Fruit fly (Drosophila melanogaster) whole organism, embryonic: ENCODE data around the gene ct.

ENCODE experiments used
- Bgb ChIP-seq: fragments of 200-800 bp; sonication (Bioruptor generic); IDR thresholded peaks from 2 replicates; pipeline ENCODE4 v1.3.6; 2022; ENCODE audit warnings: missing biosample characterization, missing genetic modification characterization; ENCODE audit not compliant: partially characterized antibody
- Blimp-1 ChIP-seq: fragments of 200-800 bp; sonication (Bioruptor generic); optimal IDR thresholded peaks from 3 replicates; lab custom pipeline; 2018; ENCODE audit warnings: missing biosample characterization, missing genetic modification characterization, mild to moderate bottlenecking, moderate library complexity, missing genetic modification reagents
- CG10654 ChIP-seq: fragments of 200-800 bp; sonication (Bioruptor generic); optimal IDR thresholded peaks from 2 replicates; lab custom pipeline; 2016; ENCODE audit warnings: missing biosample characterization, missing genetic modification characterization
- CG12744 ChIP-seq: fragments of 200-800 bp; sonication (Bioruptor generic); optimal IDR thresholded peaks from 2 replicates; lab custom pipeline; 2016; ENCODE audit warnings: missing biosample characterization, missing genetic modification characterization
- CG12942 ChIP-seq: fragments of 200-800 bp; sonication (Bioruptor generic); optimal IDR thresholded peaks from 3 replicates; lab custom pipeline; 2016; ENCODE audit warnings: missing biosample characterization, missing genetic modification characterization
- CG13624 ChIP-seq: fragments of 200-800 bp; sonication (Bioruptor generic); optimal IDR thresholded peaks from 2 replicates; lab custom pipeline; 2016; ENCODE audit warnings: missing biosample characterization, missing genetic modification characterization
- CG1529 ChIP-seq: fragments of 200-800 bp; sonication (Bioruptor generic); optimal IDR thresholded peaks from 3 replicates; lab custom pipeline; 2018; ENCODE audit warnings: missing biosample characterization, missing genetic modification characterization
- CG17186 ChIP-seq: fragments of 200-800 bp; sonication (Bioruptor generic); optimal IDR thresholded peaks from 3 replicates; lab custom pipeline; 2017; ENCODE audit warnings: missing biosample characterization, missing genetic modification reagents, missing genetic modification characterization
- CG17359 ChIP-seq: fragments of 200-800 bp; sonication (Bioruptor generic); optimal IDR thresholded peaks from 3 replicates; lab custom pipeline; 2018; ENCODE audit warnings: missing biosample characterization, mild to moderate bottlenecking, missing genetic modification characterization, moderate library complexity
- CG17568 ChIP-seq: fragments of 200-800 bp; sonication (Bioruptor generic); optimal IDR thresholded peaks from 2 replicates; lab custom pipeline; 2018; ENCODE audit warnings: missing biosample characterization, mild to moderate bottlenecking, missing genetic modification characterization, moderate library complexity
- CG17612 ChIP-seq: fragments of 200-800 bp; sonication (Bioruptor generic); IDR thresholded peaks from 2 replicates; pipeline ENCODE4 v1.3.6; 2022; ENCODE audit warnings: missing biosample characterization, missing genetic modification characterization
- CG5245 ChIP-seq: fragments of 200-800 bp; sonication (Bioruptor generic); optimal IDR thresholded peaks from 3 replicates; lab custom pipeline; 2016; ENCODE audit warnings: missing biosample characterization, missing genetic modification characterization
- CG5953 ChIP-seq: fragments of 200-800 bp; sonication (Bioruptor generic); IDR thresholded peaks from 2 replicates; pipeline ENCODE4 v1.3.6; 2022; ENCODE audit warnings: missing biosample characterization, missing genetic modification characterization
- CG6254 ChIP-seq: fragments of 200-800 bp; sonication (Bioruptor generic); optimal IDR thresholded peaks from 3 replicates; lab custom pipeline; 2017; ENCODE audit warnings: mild to moderate bottlenecking, missing biosample characterization, missing genetic modification reagents, missing genetic modification characterization
- CG8478 ChIP-seq: fragments of >200 bp; optimal IDR thresholded peaks from 2 replicates; lab custom pipeline; 2018
- CG9727 ChIP-seq: fragments of 200-800 bp; sonication (Bioruptor generic); optimal IDR thresholded peaks from 3 replicates; lab custom pipeline; 2017; ENCODE audit warnings: missing biosample characterization, mild to moderate bottlenecking, missing genetic modification characterization
- CG9876 ChIP-seq: fragments of 200-800 bp; sonication (Bioruptor generic); optimal IDR thresholded peaks from 2 replicates; lab custom pipeline; 2016; ENCODE audit warnings: missing biosample characterization, missing genetic modification characterization
- CrebB ChIP-seq: fragments of 200-800 bp; sonication (Bioruptor generic); optimal IDR thresholded peaks from 3 replicates; lab custom pipeline; 2018; ENCODE audit warnings: missing biosample characterization, mild to moderate bottlenecking, missing genetic modification characterization
- D19A ChIP-seq: fragments of 200-800 bp; optimal IDR thresholded peaks from 3 replicates; lab custom pipeline; 2019; ENCODE audit warnings: missing biosample characterization, mild to moderate bottlenecking, missing genetic modification characterization, moderate library complexity
- Deaf1 ChIP-seq: fragments of 200-800 bp; optimal IDR thresholded peaks from 3 replicates; lab custom pipeline; 2019; ENCODE audit warnings: missing biosample characterization, mild to moderate bottlenecking, missing genetic modification characterization, moderate library complexity
- Dfd ChIP-seq, 2 experiments: fragments of >200 bp; optimal IDR thresholded peaks; 2 replicates each; lab custom pipeline; 2017; ENCODE audit warnings: missing biosample characterization in 2 of 2, missing genetic modification characterization in 2 of 2
- Dll ChIP-seq: fragments of 200-800 bp; sonication (Bioruptor generic); IDR thresholded peaks from 4 replicates; pipeline ENCODE4 v1.3.6; 2022; ENCODE audit warnings: missing biosample characterization, missing genetic modification characterization; ENCODE audit not compliant: partially characterized antibody
- HmgD ChIP-seq: fragments of 200-800 bp; sonication (Bioruptor generic); optimal IDR thresholded peaks from 3 replicates; lab custom pipeline; 2016; ENCODE audit warnings: missing biosample characterization, missing genetic modification characterization
- Hmr ChIP-seq: fragments of 200-800 bp; sonication (Bioruptor generic); optimal IDR thresholded peaks from 3 replicates; lab custom pipeline; 2017; ENCODE audit warnings: mild to moderate bottlenecking, missing biosample characterization, missing genetic modification reagents, missing genetic modification characterization
- Med ChIP-seq: fragments of 200-800 bp; sonication (Bioruptor generic); peaks from one replicate; lab custom pipeline; 2016; ENCODE audit warnings: missing biosample characterization, missing genetic modification characterization, mild to moderate bottlenecking, inconsistent platforms, moderate library complexity
- NC2β ChIP-seq: fragments of 200-800 bp; sonication (Bioruptor generic); optimal IDR thresholded peaks from 2 replicates; lab custom pipeline; 2016; ENCODE audit warnings: missing biosample characterization, missing genetic modification characterization
- NFAT ChIP-seq: fragments of 200-800 bp; sonication (Bioruptor generic); IDR thresholded peaks from 2 replicates; pipeline ENCODE4 v1.3.6; 2022; ENCODE audit warnings: missing biosample characterization, missing genetic modification characterization
- Poxn ChIP-seq: fragments of 200-800 bp; sonication (Bioruptor generic); IDR thresholded peaks from 2 replicates; pipeline ENCODE4 v1.3.6; 2022; ENCODE audit warnings: missing biosample characterization, missing genetic modification characterization
- Sry-β ChIP-seq: fragments of 200-800 bp; sonication (Bioruptor generic); optimal IDR thresholded peaks from 2 replicates; lab custom pipeline; 2018; ENCODE audit warnings: missing biosample characterization, mild to moderate bottlenecking, missing genetic modification characterization, moderate library complexity
- Usf ChIP-seq: fragments of 200-800 bp; sonication (Bioruptor generic); optimal IDR thresholded peaks from 2 replicates; lab custom pipeline; 2017; ENCODE audit warnings: missing genotype, missing biosample characterization, missing genetic modification characterization
- bcd ChIP-seq: fragments of 200-800 bp; sonication (Bioruptor generic); optimal IDR thresholded peaks from 2 replicates; lab custom pipeline; 2017; ENCODE audit warnings: missing biosample characterization, mild to moderate bottlenecking, missing genetic modification characterization
- br ChIP-seq: fragments of >200 bp; optimal IDR thresholded peaks from 2 replicates; lab custom pipeline; 2017
- bsh ChIP-seq, 2 experiments: fragments of 200-800 bp; sonication (Bioruptor generic); optimal IDR thresholded peaks; 2 replicates each; lab custom pipeline; 2017 to 2018; ENCODE audit warnings: mild to moderate bottlenecking in 2 of 2, missing biosample characterization in 2 of 2, missing genetic modification characterization in 2 of 2, moderate library complexity in 1 of 2
- cg ChIP-seq: fragments of 200-800 bp; sonication (Bioruptor generic); optimal IDR thresholded peaks from 3 replicates; lab custom pipeline; 2019; ENCODE audit warnings: missing biosample characterization, mild to moderate bottlenecking, missing genetic modification characterization, moderate library complexity
- chif ChIP-seq, 2 experiments: fragments of 200-800 bp; sonication (Bioruptor generic); optimal IDR thresholded peaks; 3 replicates each; lab custom pipeline; 2016; ENCODE audit warnings: missing biosample characterization in 2 of 2, missing genetic modification characterization in 2 of 2
- da ChIP-seq: fragments of 200-800 bp; sonication (Bioruptor generic); optimal IDR thresholded peaks from 2 replicates; lab custom pipeline; 2016; ENCODE audit warnings: missing biosample characterization, missing genetic modification characterization
- fu2 ChIP-seq: fragments of 200-800 bp; sonication (Bioruptor generic); optimal IDR thresholded peaks from 2 replicates; lab custom pipeline; 2016; ENCODE audit warnings: missing biosample characterization, missing genetic modification characterization
- gsb-n ChIP-seq: fragments of 200-800 bp; sonication (Bioruptor generic); optimal IDR thresholded peaks from 3 replicates; lab custom pipeline; 2018; ENCODE audit warnings: missing biosample characterization, mild to moderate bottlenecking, missing genetic modification characterization
- luna ChIP-seq: fragments of 200-800 bp; sonication (Bioruptor generic); optimal IDR thresholded peaks from 2 replicates; lab custom pipeline; 2016; ENCODE audit warnings: missing biosample characterization, missing genetic modification characterization
- mirr ChIP-seq: fragments of 200-800 bp; sonication (Bioruptor generic); optimal IDR thresholded peaks from 3 replicates; lab custom pipeline; 2018; ENCODE audit warnings: missing biosample characterization, mild to moderate bottlenecking, missing genetic modification characterization
- onecut ChIP-seq: fragments of 200-800 bp; sonication (Bioruptor generic); IDR thresholded peaks from 2 replicates; pipeline ENCODE4 v1.3.6; 2022; ENCODE audit warnings: missing biosample characterization, missing genetic modification characterization
- org-1 ChIP-seq: fragments of 200-800 bp; sonication (Bioruptor generic); optimal IDR thresholded peaks from 2 replicates; lab custom pipeline; 2017; ENCODE audit warnings: missing biosample characterization, missing genetic modification characterization
- otp ChIP-seq: fragments of 200-800 bp; sonication (Bioruptor generic); IDR thresholded peaks from 3 replicates; pipeline ENCODE4, ENCODE4 v1.3.6; 2022; ENCODE audit warnings: missing biosample characterization, missing genetic modification characterization
- schlank ChIP-seq: fragments of 200-800 bp; sonication (Bioruptor generic); optimal IDR thresholded peaks from 2 replicates; lab custom pipeline; 2018; ENCODE audit warnings: missing biosample characterization, mild to moderate bottlenecking, missing genetic modification characterization
- stc ChIP-seq: fragments of 200-800 bp; sonication (Bioruptor generic); IDR thresholded peaks from 2 replicates; pipeline ENCODE4 v1.3.6; 2022; ENCODE audit warnings: missing biosample characterization, missing genetic modification characterization
- sug ChIP-seq: fragments of 200-800 bp; optimal IDR thresholded peaks from 2 replicates; lab custom pipeline; 2019; ENCODE audit warnings: missing biosample characterization, mild to moderate bottlenecking, missing genetic modification characterization, moderate library complexity
- tin ChIP-seq: fragments of 200-800 bp; sonication (Bioruptor generic); optimal IDR thresholded peaks from 3 replicates; lab custom pipeline; 2016; ENCODE audit warnings: missing biosample characterization, missing genetic modification characterization
- toy ChIP-seq: fragments of 200-800 bp; sonication (Bioruptor generic); IDR thresholded peaks from 2 replicates; pipeline ENCODE4 v1.3.6; 2022; ENCODE audit warnings: missing biosample characterization, missing genetic modification characterization
- vnd ChIP-seq: fragments of 200-800 bp; sonication (Bioruptor generic); IDR thresholded peaks from 3 replicates; pipeline ENCODE4 v1.3.6; 2022; ENCODE audit warnings: missing biosample characterization, missing genetic modification characterization; ENCODE audit not compliant: partially characterized antibody

Gene ct

dm6 chrX:7705175-7706097, 97.2 kb downstream of the ct start (continued):
- TF ChIP-seq Hmr (GFP tag; lab: Kevin White, UChicago) (peak; percentile 97), vnd (GFP tag; lab: Robert Waterston, UW) (no peak), Blimp-1 (GFP tag; lab: Kevin White, UChicago) (peak; percentile 90), CG1529 (peak; percentile 88), Deaf1 (tag; lab: Kevin White, UChicago) (peak; percentile 83), fu2 (GFP tag; lab: Kevin White, UChicago) (peak; percentile 81), cg (GFP tag; lab: Kevin White, UChicago) (peak; percentile 56), NC2β (GFP tag; lab: Kevin White, UChicago) (peak; percentile 78), Dll (no peak), Med (GFP tag; lab: Kevin White, UChicago) (peak; percentile 96), tin (GFP tag; lab: Kevin White, UChicago) (peak; percentile 93), CG6254 (GFP tag; lab: Kevin White, UChicago) (peak; percentile 88), bcd (GFP tag; lab: Kevin White, UChicago) (peak; percentile 95), schlank (tag; lab: Kevin White, UChicago) (peak; percentile 80), CG10654 (peak; percentile 87), da (peak; percentile 36), onecut (GFP tag; lab: Robert Waterston, UW) (peak; percentile 77), Dfd (GFP tag; optimal IDR thresholded peaks at IDR 0.05; lab: Kevin White, UChicago) (no peak), D19A (tag; lab: Kevin White, UChicago) (peak; percentile 93), luna (GFP tag; lab: Kevin White, UChicago) (no peak), CrebB (peak; percentile 89), CG9727 (GFP tag; lab: Kevin White, UChicago) (peak; percentile 98), gsb-n (peak; percentile 91), org-1 (GFP tag; lab: Kevin White, UChicago) (peak; percentile 95), Poxn (GFP tag; lab: Robert Waterston, UW) (peak; percentile 59; the same call in 1 of the 2 replicates), sug (peak; percentile 90), Sry-β (GFP tag; lab: Kevin White, UChicago) (peak; percentile 43), mirr (GFP tag; lab: Kevin White, UChicago) (peak; percentile 68), CG17359 (tag; lab: Kevin White, UChicago) (peak; percentile 92), Usf (peak; percentile 92), CG12942 (GFP tag; lab: Kevin White, UChicago) (peak; percentile 89), br (no peak), HmgD (GFP tag; lab: Kevin White, UChicago) (no peak), Bgb (GFP tag; lab: Robert Waterston, UW) (no peak), CG17186 (peak; percentile 56), CG5245 (peak; percentile 84), CG17568 (peak; percentile 72), stc (GFP tag; lab: Robert Waterston, UW) (peak; percentile 85), CG12744 (peak; percentile 52), CG9876 (GFP tag; lab: Kevin White, UChicago) (peak; percentile 51), CG8478 (lab: Kevin White, UChicago) (no peak), CG17612 (GFP tag; lab: Robert Waterston, UW) (peak; percentile 66), otp (GFP tag; lab: Robert Waterston, UW) (peak; percentile 49; the same call in 1 of the 3 replicates), chif (GFP tag; optimal IDR thresholded peaks at IDR 0.05; lab: Kevin White, UChicago) (peak; percentile 74 to 84), bsh (GFP tag; optimal IDR thresholded peaks at IDR 0.05; lab: Kevin White, UChicago) (peak; percentile 69 to 95), CG5953 (GFP tag; lab: Robert Waterston, UW) (peak; percentile 64; the same call in 1 of the 2 replicates), NFAT (GFP tag; lab: Robert Waterston, UW) (0 out of 2 replicates have a peak, but pooled peaks have one; percentile 49), toy (peak; percentile 48; the same call in 1 of the 2 replicates), CG13624 (GFP tag; lab: Kevin White, UChicago) (peak; percentile 75)
